Fruit fly (Drosophila melanogaster) whole organism, adult: ENCODE data around the gene CG7326.
A peak's percentile ranks its signal among the peaks of the same experiment; 100 is the strongest.

Experiments
- CG11617 ChIP-seq: fragments of 200-800 bp; sonication (Bioruptor generic); optimal IDR thresholded peaks from 2 replicates; lab custom pipeline; 2017; ENCODE audit warnings: mild to moderate bottlenecking, missing biosample characterization, missing genetic modification reagents, missing genetic modification characterization
- CG14711 ChIP-seq: fragments of 200-800 bp; sonication (Bioruptor generic); optimal IDR thresholded peaks from 2 replicates; lab custom pipeline; 2018; ENCODE audit warnings: missing biosample characterization, mild to moderate bottlenecking, missing genetic modification characterization, moderate library complexity
- CG33017 ChIP-seq: fragments of 200-800 bp; sonication (Bioruptor generic); optimal IDR thresholded peaks from 2 replicates; lab custom pipeline; 2018; ENCODE audit warnings: missing biosample characterization, mild to moderate bottlenecking, missing genetic modification characterization, moderate library complexity
- Clk ChIP-seq: fragments of 200-800 bp; sonication (Bioruptor generic); optimal IDR thresholded peaks from 2 replicates; lab custom pipeline; 2017; ENCODE audit warnings: missing biosample characterization, missing genetic modification characterization
- Crg-1 ChIP-seq: fragments of 200-800 bp; sonication (Bioruptor generic); optimal IDR thresholded peaks from 2 replicates; lab custom pipeline; 2016; ENCODE audit warnings: missing biosample characterization, missing genetic modification characterization
- Hr96 ChIP-seq: fragments of 200-800 bp; sonication (Bioruptor generic); optimal IDR thresholded peaks from 2 replicates; lab custom pipeline; 2016; ENCODE audit warnings: missing biosample characterization, missing genetic modification characterization
- cic ChIP-seq: fragments of 200-800 bp; sonication (Bioruptor generic); optimal IDR thresholded peaks from 2 replicates; lab custom pipeline; 2017; ENCODE audit warnings: missing biosample characterization, mild to moderate bottlenecking, missing genetic modification characterization, moderate library complexity
- cnc ChIP-seq, 2 experiments: fragments of >200 bp; optimal IDR thresholded peaks; 2 replicates each; lab custom pipeline; 2017
- pad ChIP-seq: fragments of 200-800 bp; sonication (Bioruptor generic); optimal IDR thresholded peaks from 3 replicates; lab custom pipeline; 2017; ENCODE audit warnings: missing biosample characterization, missing genetic modification characterization, mild to moderate bottlenecking, moderate library complexity, missing genetic modification reagents
- tj ChIP-seq: fragments of 200-800 bp; sonication (Bioruptor generic); optimal IDR thresholded peaks from 3 replicates; lab custom pipeline; 2017; ENCODE audit warnings: missing biosample characterization, mild to moderate bottlenecking, missing genetic modification characterization, moderate library complexity

- peak; percentile 83 for TF ChIP-seq tj (GFP tag; lab: Kevin White, UChicago)
- no peak for TF ChIP-seq Clk (GFP tag; lab: Kevin White, UChicago)
- TF ChIP-seq Hr96 (GFP tag; lab: Kevin White, UChicago) = no peak
- TF ChIP-seq CG33017 (tag; lab: Kevin White, UChicago) = no peak
- no peak for TF ChIP-seq cnc (optimal IDR thresholded peaks at IDR 0.05; lab: Kevin White, UChicago)
- TF ChIP-seq Crg-1 = no peak
- TF ChIP-seq CG14711 (tag; lab: Kevin White, UChicago) = no peak
- TF ChIP-seq CG11617 = no peak
- no peak for TF ChIP-seq pad
- TF ChIP-seq cic (GFP tag; lab: Kevin White, UChicago) = no peak
These were observed 4.6 kb upstream of the CG7326 start for dm6 chrX:18868142-18868541.
